Worm (Caenorhabditis elegans) whole organism, young adult: Measurements from ENCODE around the gene F46H5.3.

Experiments
- B0035.1 ChIP-seq: sonication (generic microtip); optimal IDR thresholded peaks from 2 replicates; lab custom pipeline; 2016; ENCODE audit warnings: missing genetic modification characterization, mild to moderate bottlenecking, missing compliant biosample characterization, missing genotype, missing genetic modification reagents
- B0336.3 ChIP-seq: fragments of 200-800 bp; sonication (Bioruptor generic); IDR thresholded peaks from 2 replicates; pipeline ENCODE4 v1.3.6; 2022; ENCODE audit warnings: missing genetic modification characterization, missing compliant biosample characterization
- C06A6.2 ChIP-seq: fragments of 200-800 bp; sonication (Bioruptor generic); conservative IDR thresholded peaks from 2 replicates; pipeline ENCODE4 v1.3.6; 2022; ENCODE audit warnings: missing genetic modification characterization, missing compliant biosample characterization
- C17E4.6 ChIP-seq: fragments of 200-800 bp; sonication (Bioruptor generic); IDR thresholded peaks from 2 replicates; pipeline ENCODE4 v1.3.6; 2022; ENCODE audit warnings: missing genetic modification reagents, missing genetic modification characterization, missing compliant biosample characterization
- D2030.7 ChIP-seq: fragments of 200-800 bp; sonication (Bioruptor generic); IDR thresholded peaks from 2 replicates; pipeline ENCODE4 v1.3.6; 2022; ENCODE audit warnings: missing genetic modification reagents, missing genetic modification characterization, missing compliant biosample characterization
- F55B11.4 ChIP-seq: sonication (generic microtip); optimal IDR thresholded peaks from 2 replicates; lab custom pipeline; 2016; ENCODE audit warnings: missing compliant biosample characterization, missing genetic modification characterization, borderline replicate concordance; ENCODE audit not compliant: insufficient read depth
- F57A8.1 ChIP-seq: fragments of 200-800 bp; sonication (Bioruptor generic); optimal IDR thresholded peaks from 2 replicates; lab custom pipeline; 2018; ENCODE audit warnings: mild to moderate bottlenecking, missing genetic modification characterization, moderate library complexity, missing compliant biosample characterization
- F57C9.4 ChIP-seq: sonication (generic microtip); optimal IDR thresholded peaks from 2 replicates; lab custom pipeline; 2017; ENCODE audit warnings: mild to moderate bottlenecking, missing genetic modification characterization, missing compliant biosample characterization
- K11D2.4 ChIP-seq: fragments of 200-800 bp; sonication (Bioruptor generic); IDR thresholded peaks from 2 replicates; pipeline ENCODE4 v1.3.6; 2022; ENCODE audit warnings: missing genetic modification reagents, missing genetic modification characterization, missing compliant biosample characterization
- K12H6.12 ChIP-seq: fragments of 200-800 bp; sonication (Bioruptor generic); optimal IDR thresholded peaks from 2 replicates; lab custom pipeline; 2018; ENCODE audit warnings: mild to moderate bottlenecking, missing genetic modification characterization, missing compliant biosample characterization
- ama-1 ChIP-seq, 3 experiments: fragments of 150-350 bp in 1 of 3; sonication (generic microtip) in 2 of 3; optimal IDR thresholded peaks; 2 replicates each; lab custom pipeline; 2014 to 2018; ENCODE audit warnings: missing biosample characterization in 2 of 3, missing genetic modification characterization in 2 of 3, missing genetic modification reagents in 2 of 3
- aptf-2 ChIP-seq: fragments of 200-800 bp; sonication (Bioruptor generic); conservative IDR thresholded peaks from 2 replicates; pipeline ENCODE4 v1.3.6; 2022; ENCODE audit warnings: missing genetic modification reagents, missing genetic modification characterization, missing compliant biosample characterization
- aptf-3 ChIP-seq: fragments of 200-800 bp; sonication (Bioruptor generic); IDR thresholded peaks from 2 replicates; pipeline ENCODE4 v1.3.6; 2022; ENCODE audit warnings: missing genetic modification characterization, missing compliant biosample characterization
- attf-3 ChIP-seq: fragments of 200-800 bp; sonication (Bioruptor generic); conservative IDR thresholded peaks from 2 replicates; pipeline ENCODE4 v1.3.6; 2022; ENCODE audit warnings: missing genetic modification reagents, missing genetic modification characterization, missing compliant biosample characterization
- attf-5 ChIP-seq: fragments of 200-800 bp; sonication (Bioruptor generic); optimal IDR thresholded peaks from 2 replicates; lab custom pipeline; 2018; ENCODE audit warnings: mild to moderate bottlenecking, missing genetic modification characterization, missing compliant biosample characterization
- attf-6 ChIP-seq: fragments of 200-800 bp; sonication (Bioruptor generic); IDR thresholded peaks from 2 replicates; pipeline ENCODE4 v1.3.6; 2022; ENCODE audit warnings: missing genetic modification reagents, missing genetic modification characterization, missing compliant biosample characterization
- bed-1 ChIP-seq: fragments of 200-800 bp; sonication (Bioruptor generic); IDR thresholded peaks from 2 replicates; pipeline ENCODE4 v1.3.6; 2022; ENCODE audit warnings: missing genetic modification reagents, missing genetic modification characterization, missing compliant biosample characterization
- bed-2 ChIP-seq: fragments of 200-800 bp; sonication (Bioruptor generic); IDR thresholded peaks from 2 replicates; pipeline ENCODE4 v1.3.6; 2022; ENCODE audit warnings: missing genetic modification reagents, missing genetic modification characterization, missing compliant biosample characterization
- ceh-79 ChIP-seq: sonication (generic microtip); optimal IDR thresholded peaks from 2 replicates; lab custom pipeline; 2017; ENCODE audit warnings: mild to moderate bottlenecking, missing genetic modification characterization, missing compliant biosample characterization
- ceh-91 ChIP-seq: fragments of 200-800 bp; sonication (Bioruptor generic); IDR thresholded peaks from 2 replicates; pipeline ENCODE4 v1.3.6; 2022; ENCODE audit warnings: missing genetic modification reagents, missing genetic modification characterization, missing compliant biosample characterization
- dox-1 ChIP-seq: fragments of 200-800 bp; sonication (Bioruptor generic); IDR thresholded peaks from 2 replicates; pipeline ENCODE4 v1.3.6; 2022; ENCODE audit warnings: missing genetic modification reagents, missing genetic modification characterization, missing compliant biosample characterization
- dpl-1 ChIP-seq: fragments of 150-350 bp; optimal IDR thresholded peaks from 2 replicates; lab custom pipeline; 2014; ENCODE audit warnings: missing biosample characterization, missing genetic modification reagents, missing genetic modification characterization
- egl-44 ChIP-seq: fragments of 200-800 bp; sonication (Bioruptor generic); IDR thresholded peaks from 2 replicates; pipeline ENCODE4 v1.3.6; 2022; ENCODE audit warnings: missing genetic modification reagents, missing genetic modification characterization, missing compliant biosample characterization
- fkh-3 ChIP-seq: sonication (generic microtip); optimal IDR thresholded peaks from 2 replicates; lab custom pipeline; 2016; ENCODE audit warnings: mild to moderate bottlenecking, missing genetic modification characterization, missing compliant biosample characterization
- him-1 ChIP-seq: sonication (generic microtip); optimal IDR thresholded peaks from 2 replicates; lab custom pipeline; 2016; ENCODE audit warnings: missing genotype, missing genetic modification reagents, missing genetic modification characterization, missing compliant biosample characterization
- hrde-1 ChIP-seq: sonication (generic microtip); optimal IDR thresholded peaks from 2 replicates; lab custom pipeline; 2016; ENCODE audit warnings: missing genetic modification characterization, mild to moderate bottlenecking, missing compliant biosample characterization, moderate library complexity, missing genotype, missing genetic modification reagents, borderline replicate concordance
- hsf-1 ChIP-seq: fragments of 200-800 bp; sonication (Bioruptor generic); IDR thresholded peaks from 2 replicates; pipeline ENCODE4 v1.3.6; 2022; ENCODE audit warnings: missing genetic modification reagents, missing genetic modification characterization, missing compliant biosample characterization
- lsy-27 ChIP-seq: sonication (generic microtip); optimal IDR thresholded peaks from 2 replicates; lab custom pipeline; 2017; ENCODE audit warnings: missing genetic modification characterization, mild to moderate bottlenecking, missing compliant biosample characterization, antibody characterized with exemption, missing genotype, borderline replicate concordance; ENCODE audit not compliant: insufficient read depth
- mcd-1 ChIP-seq: fragments of 200-800 bp; sonication (Bioruptor generic); IDR thresholded peaks from 2 replicates; pipeline ENCODE4 v1.3.6; 2022; ENCODE audit warnings: missing genetic modification reagents, missing genetic modification characterization, missing compliant biosample characterization
- nfya-2 ChIP-seq: fragments of 200-800 bp; sonication (Bioruptor generic); IDR thresholded peaks from 2 replicates; pipeline ENCODE4 v1.3.6; 2022; ENCODE audit warnings: missing genetic modification reagents, missing genetic modification characterization, missing compliant biosample characterization
- nhr-179 ChIP-seq: sonication (generic microtip); optimal IDR thresholded peaks from 2 replicates; lab custom pipeline; 2016; ENCODE audit warnings: mild to moderate bottlenecking, missing genetic modification characterization, missing compliant biosample characterization
- nhr-80 ChIP-seq: sonication (generic microtip); optimal IDR thresholded peaks from 2 replicates; lab custom pipeline; 2016; ENCODE audit warnings: missing genetic modification characterization, missing compliant biosample characterization
- nhr-90 ChIP-seq: sonication (generic microtip); optimal IDR thresholded peaks from 2 replicates; lab custom pipeline; 2016; ENCODE audit warnings: missing genotype, mild to moderate bottlenecking, missing genetic modification characterization, missing compliant biosample characterization
- pbrm-1 ChIP-seq: fragments of 200-800 bp; sonication (Bioruptor generic); IDR thresholded peaks from 2 replicates; pipeline ENCODE4 v1.3.6; 2022; ENCODE audit warnings: missing genetic modification reagents, missing genetic modification characterization, missing compliant biosample characterization
- repo-1 ChIP-seq: sonication (generic microtip); optimal IDR thresholded peaks from 2 replicates; lab custom pipeline; 2017; ENCODE audit warnings: mild to moderate bottlenecking, missing genetic modification characterization, missing compliant biosample characterization
- rpc-1 ChIP-seq, 2 experiments: fragments of 150-350 bp in 1 of 2; sonication (generic microtip) in 1 of 2; optimal IDR thresholded peaks; 2 replicates each; lab custom pipeline; 2014 to 2018; ENCODE audit warnings: missing biosample characterization in 1 of 2, missing genetic modification characterization in 1 of 2, missing genetic modification reagents in 1 of 2, missing genotype in 1 of 2
- sea-2 ChIP-seq: fragments of 200-800 bp; sonication (Bioruptor generic); IDR thresholded peaks from 2 replicates; pipeline ENCODE4 v1.3.6; 2022; ENCODE audit warnings: missing genetic modification characterization, missing compliant biosample characterization
- snpc-1.1 ChIP-seq: sonication (generic microtip); optimal IDR thresholded peaks from 2 replicates; lab custom pipeline; 2017; ENCODE audit warnings: missing genetic modification characterization, mild to moderate bottlenecking, missing compliant biosample characterization, antibody characterized with exemption, moderate library complexity, missing genotype, missing genetic modification reagents; ENCODE audit not compliant: insufficient read depth
- snpc-3.4 ChIP-seq: sonication (generic microtip); optimal IDR thresholded peaks from 2 replicates; lab custom pipeline; 2017; ENCODE audit warnings: missing genetic modification characterization, mild to moderate bottlenecking, missing compliant biosample characterization, antibody characterized with exemption, moderate library complexity, missing genotype, missing genetic modification reagents
- sptf-2 ChIP-seq: fragments of 200-800 bp; sonication (Bioruptor generic); optimal IDR thresholded peaks from 2 replicates; lab custom pipeline; 2018; ENCODE audit warnings: mild to moderate bottlenecking, missing genetic modification characterization, missing compliant biosample characterization
- tbx-9 ChIP-seq: sonication (generic microtip); optimal IDR thresholded peaks from 2 replicates; lab custom pipeline; 2016; ENCODE audit warnings: borderline replicate concordance, missing genetic modification characterization, inconsistent platforms, missing compliant biosample characterization
- zfh-2 ChIP-seq: fragments of 200-800 bp; sonication (Bioruptor generic); conservative IDR thresholded peaks from 2 replicates; pipeline ENCODE4 v1.3.6; 2022; ENCODE audit warnings: missing genetic modification reagents, missing genetic modification characterization, missing compliant biosample characterization
- zim-3 ChIP-seq: sonication (generic microtip); optimal IDR thresholded peaks from 2 replicates; lab custom pipeline; 2017; ENCODE audit warnings: mild to moderate bottlenecking, missing genetic modification characterization, moderate library complexity, missing compliant biosample characterization
- ztf-22 ChIP-seq: fragments of 200-800 bp; sonication (Bioruptor generic); optimal IDR thresholded peaks from 2 replicates; lab custom pipeline; 2018; ENCODE audit warnings: mild to moderate bottlenecking, missing genetic modification characterization, moderate library complexity, missing compliant biosample characterization
- ztf-6 ChIP-seq: fragments of 200-800 bp; sonication (Bioruptor generic); IDR thresholded peaks from 2 replicates; pipeline ENCODE4 v1.3.6; 2022; ENCODE audit warnings: missing genetic modification reagents, missing genetic modification characterization, missing compliant biosample characterization

The F46H5.3 gene

DNA sequence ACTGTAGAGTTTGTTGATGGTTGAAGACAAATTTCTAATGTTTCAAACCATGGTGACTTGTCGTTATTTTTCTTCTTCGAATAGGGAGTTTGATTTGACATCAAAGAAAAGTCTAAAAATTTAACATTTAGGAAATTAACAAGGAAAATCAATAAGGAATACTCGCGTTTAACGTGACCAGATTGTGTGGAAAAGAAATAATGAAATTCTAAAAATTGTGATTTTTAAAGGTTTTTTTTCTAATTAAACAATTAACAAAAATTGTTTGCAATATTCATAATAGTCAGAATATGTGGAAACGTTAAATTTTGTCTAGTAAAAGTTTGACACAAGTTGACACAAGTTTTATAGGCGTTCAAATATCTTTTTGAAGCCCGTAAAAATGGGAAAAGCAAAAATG is 50.9 kb downstream of the F46H5.3 start, which contains the start of gene C55B6.4:
Gene C55B6.4 (minus strand): TSS at position 101 of the 400 bp plus-strand sequence.
- TF ChIP-seq repo-1 (tag; lab: Kevin White, UChicago) (no peak), nhr-90 (tag; lab: Kevin White, UChicago) (no peak), attf-6 (GFP tag; lab: Robert Waterston, UW) (no peak), nhr-179 (tag; lab: Kevin White, UChicago) (no peak), F57C9.4 (tag; lab: Kevin White, UChicago) (no peak), K11D2.4 (no peak), ceh-91 (GFP tag; lab: Robert Waterston, UW) (no peak)

DNA sequence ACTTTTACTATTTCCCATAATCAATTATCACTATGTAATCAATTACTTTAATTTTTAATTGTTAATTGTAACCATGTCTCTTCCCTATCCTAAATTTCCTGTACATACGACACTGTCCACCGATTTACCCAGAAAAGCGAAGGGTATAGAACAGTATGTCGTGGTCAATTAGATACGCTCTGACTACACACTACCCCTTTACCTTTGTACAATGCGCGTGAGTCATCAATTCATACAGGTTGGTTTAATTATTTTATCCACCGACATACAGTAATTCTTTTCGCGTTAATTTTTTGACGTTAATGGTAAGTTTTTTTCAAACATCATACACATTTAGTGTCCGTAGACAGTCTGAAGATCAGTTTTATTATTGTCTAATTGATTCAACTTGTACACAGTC is 56.8 kb downstream of the F46H5.3 start:
- TF ChIP-seq rpc-1 (optimal IDR thresholded peaks at IDR 0.05; lab: Kevin White, UChicago), result no peak
- TF ChIP-seq rpc-1 (tag; optimal IDR thresholded peaks at IDR 0.05; lab: Kevin White, UChicago), result no peak
- TF ChIP-seq aptf-3, result no peak
- no peak for TF ChIP-seq zim-3 (tag; lab: Kevin White, UChicago)
- TF ChIP-seq him-1 (tag; lab: Kevin White, UChicago), result no peak
- peak; percentile 69; the same call in 1 of the 2 replicates for TF ChIP-seq C17E4.6 (GFP tag; lab: Robert Waterston, UW)
- peak; percentile 64 for TF ChIP-seq ztf-22
- no peak for TF ChIP-seq fkh-3 (tag; lab: Kevin White, UChicago)
- no peak for TF ChIP-seq lsy-27 (tag; lab: Kevin White, UChicago)
- TF ChIP-seq K12H6.12, result no peak
- no peak for TF ChIP-seq attf-6 (GFP tag; lab: Robert Waterston, UW)
- no peak for TF ChIP-seq hrde-1 (tag; lab: Kevin White, UChicago)
- no peak for TF ChIP-seq dpl-1 (GFP tag; lab: Kevin White, UChicago)
- no peak for TF ChIP-seq snpc-3.4 (tag; lab: Kevin White, UChicago)
- peak; percentile 85 for TF ChIP-seq C06A6.2 (GFP tag; lab: Robert Waterston, UW)
- no peak for TF ChIP-seq attf-5 (GFP tag; lab: Kevin White, UChicago)
- no peak for TF ChIP-seq B0336.3 (GFP tag; lab: Robert Waterston, UW)
- no peak for TF ChIP-seq hsf-1
- peak; percentile 74 for TF ChIP-seq egl-44 (GFP tag; lab: Robert Waterston, UW)
- peak; percentile 97; the same call in 1 of the 2 replicates for TF ChIP-seq dox-1 (GFP tag; lab: Robert Waterston, UW)
- TF ChIP-seq ztf-6, result peak; percentile 61; the same call in 1 of the 2 replicates
- TF ChIP-seq sptf-2, result no peak
- TF ChIP-seq D2030.7 (GFP tag; lab: Robert Waterston, UW), result no peak
- TF ChIP-seq F55B11.4, result no peak
- no peak for TF ChIP-seq snpc-1.1 (tag; lab: Kevin White, UChicago)
- peak; percentile 89 for TF ChIP-seq pbrm-1 (GFP tag; lab: Robert Waterston, UW)
- TF ChIP-seq nhr-80, result peak; percentile 92
- TF ChIP-seq ama-1 (optimal IDR thresholded peaks at IDR 0.05; lab: Kevin White, UChicago), result no peak
- no peak for TF ChIP-seq ama-1 (GFP tag; optimal IDR thresholded peaks at IDR 0.05; lab: Kevin White, UChicago)
- no peak for TF ChIP-seq nfya-2
- TF ChIP-seq tbx-9 (tag; lab: Kevin White, UChicago), result no peak
- no peak for TF ChIP-seq attf-3 (GFP tag; lab: Robert Waterston, UW)
- no peak for TF ChIP-seq zfh-2 (GFP tag; lab: Robert Waterston, UW)
- no peak for TF ChIP-seq bed-1
- no peak for TF ChIP-seq sea-2 (GFP tag; lab: Robert Waterston, UW)
- TF ChIP-seq bed-2 (GFP tag; lab: Robert Waterston, UW), result no peak
- TF ChIP-seq aptf-2 (GFP tag; lab: Robert Waterston, UW), result no peak
- no peak for TF ChIP-seq ceh-79 (tag; lab: Kevin White, UChicago)
- TF ChIP-seq B0035.1 (tag; lab: Kevin White, UChicago), result peak; percentile 84
- TF ChIP-seq F57A8.1 (GFP tag; lab: Kevin White, UChicago), result no peak
- TF ChIP-seq mcd-1 (GFP tag; lab: Robert Waterston, UW), result no peak
